Worm (Caenorhabditis elegans) whole organism, L3 larva: ENCODE results near the gene Y54G2A.18.

Experiments
- R02D3.7 ChIP-seq: fragments of 150-350 bp; optimal IDR thresholded peaks from 2 replicates; lab custom pipeline; 2014; ENCODE audit warnings: missing biosample characterization, missing genetic modification characterization
- aly-2 ChIP-seq: fragments of 150-350 bp; optimal IDR thresholded peaks from 2 replicates; lab custom pipeline; 2014; ENCODE audit warnings: missing biosample characterization, missing genetic modification characterization
- ceh-28 ChIP-seq: fragments of 150-350 bp; optimal IDR thresholded peaks from 2 replicates; lab custom pipeline; 2014; ENCODE audit warnings: missing biosample characterization, missing genetic modification reagents, missing genetic modification characterization
- ceh-9 ChIP-seq: sonication (generic microtip); optimal IDR thresholded peaks from 2 replicates; lab custom pipeline; 2018; ENCODE audit warnings: missing biosample characterization, missing genetic modification characterization
- elt-1 ChIP-seq: fragments of 150-350 bp; optimal IDR thresholded peaks from 2 replicates; lab custom pipeline; 2014; ENCODE audit warnings: missing biosample characterization, missing genetic modification characterization
- fkh-10 ChIP-seq: sonication (generic microtip); optimal IDR thresholded peaks from 2 replicates; lab custom pipeline; 2017; ENCODE audit warnings: missing biosample characterization, missing genetic modification reagents, missing genetic modification characterization
- jun-1 ChIP-seq: fragments of 150-350 bp; optimal IDR thresholded peaks from 2 replicates; lab custom pipeline; 2014; ENCODE audit warnings: missing biosample characterization, missing genetic modification reagents, missing genetic modification characterization
- nhr-237 ChIP-seq: fragments of 150-350 bp; optimal IDR thresholded peaks from 2 replicates; lab custom pipeline; 2014; ENCODE audit warnings: missing biosample characterization, missing genetic modification characterization
- nhr-43 ChIP-seq: sonication (generic microtip); optimal IDR thresholded peaks from 2 replicates; lab custom pipeline; 2016; ENCODE audit warnings: mild to moderate bottlenecking, missing genetic modification characterization, missing compliant biosample characterization; ENCODE audit not compliant: poor library complexity, severe bottlenecking
- pqm-1 ChIP-seq: fragments of 150-350 bp; optimal IDR thresholded peaks from 2 replicates; lab custom pipeline; 2017; ENCODE audit warnings: missing biosample characterization, missing genetic modification characterization, inconsistent platforms
- snpc-4 ChIP-seq: fragments of 150-350 bp; optimal IDR thresholded peaks from 2 replicates; lab custom pipeline; 2014; ENCODE audit warnings: missing biosample characterization, missing genetic modification characterization
- zag-1 ChIP-seq: fragments of 150-350 bp; optimal IDR thresholded peaks from 2 replicates; lab custom pipeline; 2014; ENCODE audit warnings: missing biosample characterization, missing genetic modification characterization
- ztf-4 ChIP-seq: fragments of 150-350 bp; optimal IDR thresholded peaks from 2 replicates; lab custom pipeline; 2014; ENCODE audit warnings: missing biosample characterization, missing genetic modification characterization

DNA sequence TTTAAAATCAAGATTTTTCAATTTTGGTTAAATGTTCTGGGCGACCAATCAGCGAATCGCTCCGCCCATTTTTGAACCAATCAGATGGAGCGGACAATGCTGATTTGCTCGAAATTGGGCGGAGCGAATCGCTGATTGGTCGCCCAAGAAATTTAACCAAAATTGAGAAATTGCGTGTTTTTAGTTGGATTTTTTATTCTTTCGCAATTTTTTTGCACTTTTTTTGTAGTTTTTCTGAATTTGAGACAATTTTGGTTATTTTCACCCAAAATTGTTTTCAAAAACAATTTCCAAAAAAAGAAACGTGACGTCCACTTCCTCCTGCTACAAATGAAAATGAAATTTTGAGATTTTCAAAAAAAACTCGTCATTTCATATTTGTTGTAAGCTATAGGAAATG lies 5.6 kb downstream of the Y54G2A.18 start, which contains the start of gene dml-1:
- TF ChIP-seq ceh-9 (tag; lab: Kevin White, UChicago) (no peak), ceh-28 (tag; lab: Kevin White, UChicago) (no peak), aly-2 (tag; lab: Kevin White, UChicago) (no peak), fkh-10 (no peak), R02D3.7 (tag; lab: Kevin White, UChicago) (no peak), nhr-43 (tag; lab: Kevin White, UChicago) (no peak), nhr-237 (tag; lab: Kevin White, UChicago) (no peak), snpc-4 (tag; lab: Kevin White, UChicago) (no peak), ztf-4 (tag; lab: Kevin White, UChicago) (no peak), elt-1 (tag; lab: Kevin White, UChicago) (no peak), pqm-1 (no peak), zag-1 (tag; lab: Kevin White, UChicago) (no peak), jun-1 (tag; lab: Kevin White, UChicago) (no peak)
